Worm (Caenorhabditis elegans): ENCODE results near the gene F33H12.1.

DNA sequence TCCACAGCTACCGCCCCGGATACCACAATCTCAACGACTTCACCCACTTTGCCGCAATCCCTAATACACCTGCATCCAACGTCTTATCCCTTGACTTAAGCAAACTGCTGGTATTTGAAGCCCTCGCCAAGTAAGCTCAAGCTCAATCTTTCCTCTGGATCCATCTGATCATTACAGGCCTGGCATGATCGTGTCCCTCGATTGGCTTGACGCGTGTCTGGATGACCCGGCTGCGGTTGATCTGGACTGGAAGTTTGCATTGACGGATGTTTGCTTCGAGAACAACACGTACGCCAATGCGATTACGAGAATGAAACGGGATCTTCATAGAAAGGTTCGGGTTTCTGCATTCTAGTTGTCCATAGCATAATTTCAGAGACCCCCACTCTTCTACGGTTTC lies 655 bp downstream of the F33H12.1 start:
- TF ChIP-seq hlh-30 (tag; optimal IDR thresholded peaks at IDR 0.05; ENCODE audit: insufficient read depth) (no peak), F13H6.1 (tag; optimal IDR thresholded peaks at IDR 0.05) (no peak), pha-4 (tag; optimal IDR thresholded peaks at IDR 0.05) (no peak), ama-1 (optimal IDR thresholded peaks at IDR 0.05) (no peak), lim-6 (tag; optimal IDR thresholded peaks at IDR 0.05) (no peak), lin-11 (tag; optimal IDR thresholded peaks at IDR 0.05) (no peak), elt-4 (tag; optimal IDR thresholded peaks at IDR 0.05) (no peak), fkh-10 (GFP tag; optimal IDR thresholded peaks at IDR 0.05) (no peak), sox-2 (GFP tag; IDR thresholded peaks at IDR 0.05) (no peak)

All from whole organism, late embryonic.